Worm (Caenorhabditis elegans): ENCODE results near the gene C38C3.3.

The C38C3.3 gene

ce11 chrV:1495334-1495733 is at the start of gene C38C3.3:
TSS of gene C38C3.3 (plus strand) at chrV:1495634.
- TF ChIP-seq dao-5 (tag; optimal IDR thresholded peaks at IDR 0.05) = no peak
- no peak for TF ChIP-seq W03F9.2 (tag; optimal IDR thresholded peaks at IDR 0.05)
- TF ChIP-seq him-1 (tag; optimal IDR thresholded peaks at IDR 0.05) = no peak

DNA sequence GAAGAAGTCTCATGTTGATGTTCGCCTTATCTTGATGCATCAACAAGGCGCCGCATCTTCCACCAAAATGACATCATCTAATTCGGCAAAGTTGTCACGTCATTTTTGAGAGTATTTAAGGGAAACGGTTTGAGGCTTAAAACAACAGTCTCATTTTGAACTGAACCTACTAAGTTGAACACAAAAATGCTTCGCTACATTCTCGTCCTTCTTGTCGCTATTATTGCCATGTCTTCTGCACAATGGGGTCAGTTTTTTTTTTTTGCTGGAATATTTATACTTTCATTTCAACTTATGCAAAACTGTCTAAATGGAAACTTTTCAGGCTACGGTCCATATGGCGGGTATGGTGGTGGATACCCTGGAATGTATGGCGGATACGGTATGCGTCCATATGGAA is 48.4 kb upstream of the C38C3.3 start, which contains the start of gene cnc-4:
TSS of gene cnc-4 (plus strand) at position 117 of the 400 bp plus-strand sequence.
- TF ChIP-seq him-1 (tag; optimal IDR thresholded peaks at IDR 0.05) (no peak), dao-5 (tag; optimal IDR thresholded peaks at IDR 0.05) (no peak), W03F9.2 (tag; optimal IDR thresholded peaks at IDR 0.05) (no peak)

DNA sequence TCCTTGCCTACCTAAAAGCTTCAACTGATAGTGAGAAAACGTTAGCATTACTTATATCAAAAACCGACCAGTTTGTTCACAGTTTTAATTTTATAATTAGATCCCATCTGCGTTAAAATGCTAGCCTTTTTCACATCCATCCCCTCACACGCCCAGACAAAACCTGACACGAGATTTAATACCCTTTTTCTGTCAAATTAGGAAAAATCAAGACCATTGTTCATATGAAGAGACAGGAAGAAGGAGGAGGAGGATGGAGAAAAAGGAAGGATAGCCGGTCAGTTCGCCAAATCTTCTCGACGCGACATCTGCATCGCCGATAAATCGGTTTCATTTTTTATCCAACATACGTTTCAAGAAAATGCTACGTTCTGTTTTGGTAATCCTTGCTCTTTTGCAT is 47.7 kb upstream of the C38C3.3 start, which contains the start of gene cnc-3:
TSS of gene cnc-3 (plus strand) at position 281 of the 400 bp plus-strand sequence.
- TF ChIP-seq him-1 (tag; optimal IDR thresholded peaks at IDR 0.05) (no peak), W03F9.2 (tag; optimal IDR thresholded peaks at IDR 0.05) (no peak), dao-5 (tag; optimal IDR thresholded peaks at IDR 0.05) (no peak)

- no peak for TF ChIP-seq him-1 (tag; optimal IDR thresholded peaks at IDR 0.05)
- TF ChIP-seq dao-5 (tag; optimal IDR thresholded peaks at IDR 0.05) = no peak
- TF ChIP-seq W03F9.2 (tag; optimal IDR thresholded peaks at IDR 0.05) = no peak
Observed at ce11 chrV:1450160-1450559, 45.3 kb upstream of the C38C3.3 start, which contains the start of gene cnc-2. TSS of gene cnc-2 (minus strand) at chrV:1450183.

DNA sequence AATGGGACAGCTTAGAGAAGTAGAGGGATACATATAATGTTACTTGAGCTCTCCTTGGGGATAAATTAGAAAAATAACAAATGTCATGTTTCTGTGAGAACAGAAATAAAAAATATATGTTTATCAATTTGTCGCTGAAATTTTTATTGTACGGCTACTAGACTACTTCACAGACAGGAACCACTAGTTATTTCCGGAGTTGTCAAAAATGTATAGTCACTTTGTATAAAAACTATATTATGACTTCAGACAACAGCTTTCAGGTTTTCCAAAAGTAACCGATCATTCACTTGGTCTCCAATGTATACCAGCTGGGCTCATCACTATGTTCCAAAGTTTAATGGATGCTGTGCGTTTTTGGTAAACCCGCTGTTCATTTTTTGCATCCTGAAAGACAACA is 44.1 kb upstream of the C38C3.3 start, which contains the start of gene srj-23:
TSS of gene srj-23 (plus strand) at position 301 of the 400 bp plus-strand sequence.
- no peak for TF ChIP-seq him-1 (tag; optimal IDR thresholded peaks at IDR 0.05)
- no peak for TF ChIP-seq W03F9.2 (tag; optimal IDR thresholded peaks at IDR 0.05)
- no peak for TF ChIP-seq dao-5 (tag; optimal IDR thresholded peaks at IDR 0.05)

- no peak for TF ChIP-seq dao-5 (tag; optimal IDR thresholded peaks at IDR 0.05)
- TF ChIP-seq W03F9.2 (tag; optimal IDR thresholded peaks at IDR 0.05) = no peak
- no peak for TF ChIP-seq him-1 (tag; optimal IDR thresholded peaks at IDR 0.05)
Observed at ce11 chrV:1454762-1455161, 40.7 kb upstream of the C38C3.3 start, which contains the start of gene chil-14. TSS of gene chil-14 (plus strand) at chrV:1455062.

ce11 chrV:1455280-1455679 is 40.2 kb upstream of the C38C3.3 start:
- TF ChIP-seq him-1 (tag; optimal IDR thresholded peaks at IDR 0.05) (no peak), W03F9.2 (tag; optimal IDR thresholded peaks at IDR 0.05) (no peak), dao-5 (tag; optimal IDR thresholded peaks at IDR 0.05) (no peak)

DNA sequence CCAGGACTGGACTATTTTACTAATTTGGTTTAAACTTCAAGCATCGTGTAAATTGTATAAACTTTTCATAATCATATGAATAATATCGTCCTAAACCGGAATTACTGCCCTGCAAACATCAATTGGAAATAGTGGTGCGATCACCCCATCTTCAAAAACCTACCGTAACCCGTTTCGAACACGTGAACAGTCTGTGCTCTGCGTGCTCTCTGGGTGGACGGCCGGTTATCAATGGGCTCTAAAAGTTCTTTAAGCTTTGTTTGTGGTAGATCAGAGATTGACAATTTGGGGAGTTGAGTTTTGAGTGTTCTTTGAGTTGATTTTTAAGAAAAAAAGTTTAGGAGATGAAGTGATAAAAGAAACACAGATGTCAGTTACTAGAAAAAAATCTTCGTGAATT is 38.8 kb upstream of the C38C3.3 start:
- TF ChIP-seq dao-5 (tag; optimal IDR thresholded peaks at IDR 0.05) (no peak), him-1 (tag; optimal IDR thresholded peaks at IDR 0.05) (no peak), W03F9.2 (tag; optimal IDR thresholded peaks at IDR 0.05) (no peak)

DNA sequence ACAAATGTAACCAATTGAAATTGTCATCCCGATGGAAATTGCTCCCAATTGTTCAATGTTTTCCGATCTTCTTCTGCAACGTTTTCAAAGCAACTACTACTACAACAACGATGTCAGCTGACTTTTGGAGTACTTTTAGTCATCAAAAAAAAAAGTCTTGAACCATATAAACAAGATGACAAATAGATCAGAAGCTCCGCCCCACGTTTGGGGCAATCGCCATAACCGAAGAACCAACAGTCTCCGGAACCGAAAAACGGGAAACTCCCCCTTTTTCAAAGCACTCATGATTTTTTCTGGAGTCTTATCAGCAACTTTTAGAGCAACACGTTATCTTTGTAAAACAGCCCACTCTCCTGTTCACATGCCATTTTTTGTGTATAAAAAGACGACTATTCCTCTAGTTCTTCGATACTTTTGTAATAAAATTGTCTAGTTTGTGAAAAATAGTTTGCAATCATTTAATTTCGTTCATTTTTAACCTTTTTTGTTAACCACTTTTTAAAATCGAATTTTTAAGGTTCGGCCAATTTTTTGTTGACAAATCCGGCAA is 36.0 kb upstream of the C38C3.3 start:
- TF ChIP-seq W03F9.2 (tag; optimal IDR thresholded peaks at IDR 0.05) = no peak
- TF ChIP-seq dao-5 (tag; optimal IDR thresholded peaks at IDR 0.05) = no peak
- no peak for TF ChIP-seq him-1 (tag; optimal IDR thresholded peaks at IDR 0.05)

DNA sequence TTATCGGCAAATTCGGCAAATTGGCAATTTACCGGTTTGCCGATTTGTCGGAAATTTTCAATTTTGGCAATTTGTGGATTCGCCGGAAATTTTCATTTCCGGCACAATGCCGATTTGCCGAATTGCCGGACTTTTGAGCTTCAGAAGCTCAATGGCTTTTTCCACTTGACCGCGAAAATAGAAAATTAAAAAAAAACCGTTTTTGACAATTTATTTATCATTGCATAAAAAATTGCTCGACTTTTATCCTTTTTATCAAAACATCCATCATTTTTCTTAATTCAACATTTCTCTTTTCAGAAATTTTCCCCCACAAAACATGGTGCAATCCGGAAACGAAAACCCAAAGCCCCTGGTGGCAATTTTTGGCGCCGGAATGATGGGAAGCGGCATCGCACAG is 35.4 kb upstream of the C38C3.3 start, which contains the start of gene hacd-1:
TSS of gene hacd-1 (plus strand) at position 301 of the 400 bp plus-strand sequence.
- no peak for TF ChIP-seq dao-5 (tag; optimal IDR thresholded peaks at IDR 0.05)
- TF ChIP-seq W03F9.2 (tag; optimal IDR thresholded peaks at IDR 0.05) = no peak
- no peak for TF ChIP-seq him-1 (tag; optimal IDR thresholded peaks at IDR 0.05)

DNA sequence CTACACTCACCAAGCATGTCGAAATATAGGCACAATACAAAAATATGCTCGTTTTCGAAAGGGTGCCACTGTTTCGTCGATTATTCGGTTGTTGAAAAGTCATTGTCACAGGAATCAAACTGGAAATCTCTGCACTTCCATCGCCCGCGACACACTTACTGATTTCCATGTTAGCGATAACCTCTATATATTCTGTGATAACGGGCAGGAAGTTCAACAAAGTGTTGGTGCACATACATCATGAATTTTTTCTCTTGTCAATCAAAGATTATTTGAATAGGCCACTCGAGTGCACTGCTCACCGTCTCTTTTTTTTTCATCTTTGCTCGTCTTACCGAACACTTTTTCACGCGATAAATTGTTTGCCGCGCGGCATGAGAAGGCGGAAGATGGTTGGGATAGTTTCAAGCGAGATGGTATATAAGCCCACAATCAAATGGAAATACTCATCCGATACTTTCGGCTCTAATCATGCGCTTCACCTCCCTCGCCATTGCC is 30.8 kb upstream of the C38C3.3 start, which contains the start of the genes fpn-1.2 and pqn-54:
TSS of gene fpn-1.2 (minus strand) at position 157 of the 498 bp plus-strand sequence.
TSS of gene pqn-54 (plus strand) at position 448 of the 498 bp plus-strand sequence.
- TF ChIP-seq dao-5 (tag; optimal IDR thresholded peaks at IDR 0.05) (no peak), him-1 (tag; optimal IDR thresholded peaks at IDR 0.05) (no peak), W03F9.2 (tag; optimal IDR thresholded peaks at IDR 0.05) (no peak)

DNA sequence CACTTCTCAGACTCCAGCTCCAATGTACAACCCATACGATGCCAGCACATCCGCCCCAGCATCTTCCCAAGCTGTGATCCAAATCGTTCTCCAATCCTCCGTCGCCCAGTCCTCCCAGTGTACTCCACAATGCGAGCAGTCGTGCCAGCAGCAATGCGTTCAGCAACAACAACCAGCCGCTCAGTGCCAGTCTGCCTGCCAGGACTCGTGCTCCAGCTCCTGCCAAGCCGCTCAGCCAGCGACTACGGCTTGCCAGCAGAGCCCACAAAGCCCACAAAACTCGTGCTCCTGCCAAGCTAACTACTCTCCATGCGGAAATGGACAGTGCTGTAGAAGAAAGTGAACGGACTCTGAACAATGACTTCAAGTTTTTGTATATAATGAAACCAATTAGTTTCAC is 29.5 kb upstream of the C38C3.3 start:
- TF ChIP-seq him-1 (tag; optimal IDR thresholded peaks at IDR 0.05) = no peak
- TF ChIP-seq W03F9.2 (tag; optimal IDR thresholded peaks at IDR 0.05) = no peak
- TF ChIP-seq dao-5 (tag; optimal IDR thresholded peaks at IDR 0.05) = no peak

- TF ChIP-seq him-1 (tag; optimal IDR thresholded peaks at IDR 0.05) (no peak), W03F9.2 (tag; optimal IDR thresholded peaks at IDR 0.05) (no peak), dao-5 (tag; optimal IDR thresholded peaks at IDR 0.05) (no peak)
Observed at ce11 chrV:1466949-1467348, 28.5 kb upstream of the C38C3.3 start.

DNA sequence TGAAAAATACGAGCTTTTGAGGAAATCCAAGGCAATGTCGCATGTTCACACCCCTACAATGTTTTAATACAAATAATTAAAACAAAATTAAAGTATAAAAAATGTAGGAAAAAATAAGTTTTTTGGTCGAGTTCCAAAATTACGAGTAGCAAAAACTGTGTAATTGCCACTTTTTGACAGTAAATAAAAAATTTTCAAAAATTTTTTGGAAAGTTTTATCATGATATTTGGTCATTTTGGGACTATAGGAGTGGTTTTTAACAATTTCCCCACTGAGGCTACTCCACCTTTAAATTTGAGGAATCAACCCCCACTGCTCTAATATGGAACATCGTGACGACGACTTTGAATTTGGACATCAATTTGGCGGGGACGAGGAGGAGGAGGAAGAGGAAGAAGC is 28.0 kb upstream of the C38C3.3 start, which contains the start of gene gid-8:
TSS of gene gid-8 (plus strand) at position 301 of the 400 bp plus-strand sequence.
- TF ChIP-seq W03F9.2 (tag; optimal IDR thresholded peaks at IDR 0.05) (no peak), dao-5 (tag; optimal IDR thresholded peaks at IDR 0.05) (no peak), him-1 (tag; optimal IDR thresholded peaks at IDR 0.05) (no peak)

Data from whole organism, L4/young adult.